Worm (Caenorhabditis elegans): ENCODE measurements around the gene M03A8.3.

DNA sequence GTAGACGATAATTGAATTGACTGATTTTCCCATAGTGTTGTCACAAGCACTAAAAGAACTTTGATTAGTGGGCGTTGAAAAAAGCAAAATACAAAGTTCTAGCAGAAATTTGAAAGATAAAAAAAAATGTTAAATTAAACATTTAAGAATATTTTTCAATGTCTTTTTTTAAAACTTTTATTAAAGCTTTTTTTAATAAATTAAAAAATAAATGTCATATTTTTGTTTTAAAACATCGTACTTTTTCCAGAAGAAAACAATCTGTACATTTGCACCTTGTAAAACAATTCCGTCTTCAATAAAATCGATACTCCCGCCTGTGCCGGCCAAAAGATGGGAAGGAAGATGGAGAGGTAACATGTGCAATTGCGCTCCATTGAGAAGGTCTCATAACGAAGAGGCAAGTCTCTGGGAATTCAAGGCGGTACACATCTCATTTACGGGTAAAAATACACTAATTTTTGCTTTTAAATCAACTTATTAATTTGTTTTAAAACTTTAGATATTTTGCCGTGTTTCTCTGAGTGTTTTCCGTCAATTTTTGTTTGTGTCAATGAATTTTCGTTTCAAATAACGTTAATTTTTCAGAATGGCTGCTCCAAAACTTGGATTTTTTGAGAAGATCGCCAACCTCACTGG is 40.9 kb downstream of the M03A8.3 start, which contains the start of the genes glr-6 and asg-2:
- TF ChIP-seq him-1 (tag; optimal IDR thresholded peaks at IDR 0.05) (peak; percentile 22), dao-5 (tag; optimal IDR thresholded peaks at IDR 0.05) (no peak)

Measured in whole organism, L4/young adult.